Worm (Caenorhabditis elegans) whole organism, midembryonic: Measurements from ENCODE around the gene ZK938.1.
"Not testable (repeated sequence)": the region's sequence is repeated elsewhere in the genome, so short reads cannot be mapped to it uniquely, and the experiment has no call there.

Experiments
- T22C8.4 ChIP-seq: fragments of 200-800 bp; sonication (Bioruptor generic); IDR thresholded peaks from 2 replicates; pipeline ENCODE4 v1.3.6; 2022; ENCODE audit warnings: missing genetic modification characterization, missing compliant biosample characterization
- cog-1 ChIP-seq: sonication (generic microtip); optimal IDR thresholded peaks from 2 replicates; lab custom pipeline; 2016; ENCODE audit warnings: missing genetic modification characterization, missing compliant biosample characterization
- flt-1 ChIP-seq: fragments of 200-800 bp; sonication (Bioruptor generic); IDR thresholded peaks from 2 replicates; pipeline ENCODE4 v1.3.6; 2022; ENCODE audit warnings: missing genetic modification characterization, missing compliant biosample characterization
- klf-2 ChIP-seq: fragments of 200-800 bp; sonication (Bioruptor generic); conservative IDR thresholded peaks from 2 replicates; pipeline ENCODE4 v1.3.6; 2022; ENCODE audit warnings: missing genetic modification reagents, missing genetic modification characterization, missing compliant biosample characterization
- med-1 ChIP-seq: sonication (generic microtip); optimal IDR thresholded peaks from 2 replicates; lab custom pipeline; 2017; ENCODE audit warnings: missing genetic modification characterization, mild to moderate bottlenecking, missing compliant biosample characterization, antibody characterized with exemption, missing genetic modification reagents; ENCODE audit not compliant: insufficient read depth
- ref-1 ChIP-seq: fragments of 200-800 bp; sonication (Bioruptor generic); conservative IDR thresholded peaks from 2 replicates; pipeline ENCODE4 v1.3.6; 2022; ENCODE audit warnings: missing genetic modification reagents, missing genetic modification characterization, missing compliant biosample characterization
- tab-1 ChIP-seq: fragments of 200-800 bp; sonication (Bioruptor generic); IDR thresholded peaks from 2 replicates; pipeline ENCODE4 v1.3.6; 2022; ENCODE audit warnings: missing genetic modification characterization, missing compliant biosample characterization
- ztf-23 ChIP-seq: fragments of 200-800 bp; sonication (Bioruptor generic); IDR thresholded peaks from 2 replicates; pipeline ENCODE4 v1.3.6; 2022; ENCODE audit warnings: missing genetic modification reagents, missing genetic modification characterization, missing compliant biosample characterization
- ztf-29 ChIP-seq: fragments of 200-800 bp; sonication (Bioruptor generic); IDR thresholded peaks from 2 replicates; pipeline ENCODE4 v1.3.6; 2022; ENCODE audit warnings: missing genetic modification reagents, missing genetic modification characterization, missing compliant biosample characterization

ZK938.1 gene

DNA sequence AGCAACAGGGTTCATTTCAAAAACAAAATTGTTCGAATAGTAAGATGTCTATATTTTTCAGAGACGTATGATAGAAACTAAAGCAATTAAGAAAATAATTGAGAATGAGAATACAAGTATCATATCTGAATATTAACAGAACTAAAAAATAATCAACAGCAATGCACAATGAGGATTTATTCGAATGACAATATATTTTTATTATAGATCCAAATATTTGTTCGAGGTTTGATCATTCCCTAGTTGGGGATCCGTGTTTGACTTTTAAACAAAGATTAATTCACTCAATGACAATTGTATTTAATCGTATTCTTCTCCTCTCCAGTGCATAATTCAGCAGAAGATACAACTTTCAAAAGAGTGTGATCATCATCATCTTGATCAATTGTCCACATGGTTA, 32.9 kb downstream of the ZK938.1 start, which contains the start of gene C08H9.18:
C08H9.18 (minus strand) TSS at position 101 of the 400 bp plus-strand sequence.
- TF ChIP-seq tab-1 (no peak), cog-1 (tag; lab: Kevin White, UChicago) (no peak), ztf-29 (GFP tag; lab: Robert Waterston, UW) (no peak), med-1 (GFP tag; lab: Kevin White, UChicago) (no peak), ztf-23 (GFP tag; lab: Robert Waterston, UW) (no peak), ref-1 (no peak), flt-1 (GFP tag; lab: Robert Waterston, UW) (no peak), T22C8.4 (GFP tag; lab: Robert Waterston, UW) (no peak), klf-2 (GFP tag; lab: Robert Waterston, UW) (no peak)

DNA sequence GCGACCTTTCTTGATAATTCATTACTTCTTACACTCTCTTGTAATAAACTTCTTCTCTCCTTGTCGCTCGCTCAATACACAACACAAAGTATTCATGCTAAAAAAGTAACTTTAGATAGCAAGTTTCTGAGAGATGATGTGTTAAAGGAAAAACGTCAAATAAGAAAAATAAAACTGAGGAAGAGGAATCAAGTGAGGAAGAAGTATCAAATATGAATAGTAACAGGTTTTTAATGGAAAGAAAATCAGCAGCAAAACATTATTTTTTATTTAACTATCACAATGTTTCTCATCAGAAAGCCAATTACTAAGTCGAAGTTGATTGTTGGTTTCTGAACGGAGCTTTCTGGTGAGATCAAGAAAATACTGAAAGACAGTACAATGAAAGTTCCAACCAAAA, 37.2 kb downstream of the ZK938.1 start, which contains the start of gene chil-1:
chil-1 (minus strand) TSS at position 101 of the 400 bp plus-strand sequence.
- not testable (repeated sequence) for TF ChIP-seq ztf-29, T22C8.4, klf-2 (GFP tag; lab: Robert Waterston, UW)

DNA sequence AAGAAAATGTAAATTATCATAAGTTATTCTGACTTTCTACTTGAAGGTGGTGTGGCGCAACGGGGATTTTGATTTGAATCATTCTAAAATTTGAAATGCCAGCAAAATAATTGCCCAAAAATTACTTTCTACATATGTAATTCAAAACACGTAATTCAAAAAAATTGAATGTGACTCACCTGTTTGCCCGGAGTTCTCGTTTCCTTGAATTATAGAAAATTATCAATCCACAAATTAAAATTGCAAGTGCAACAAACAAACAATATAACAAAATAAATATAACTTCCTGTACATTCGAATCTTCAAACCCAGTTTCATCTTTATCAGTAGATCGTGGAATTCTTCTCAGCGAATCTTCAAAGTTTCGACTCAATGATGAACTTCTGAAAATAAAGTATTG, 39.0 kb downstream of the ZK938.1 start:
- no peak for TF ChIP-seq klf-2 (GFP tag; lab: Robert Waterston, UW)
- TF ChIP-seq T22C8.4 (GFP tag; lab: Robert Waterston, UW): no peak
- TF ChIP-seq tab-1: no peak
- no peak for TF ChIP-seq ztf-29 (GFP tag; lab: Robert Waterston, UW)
- TF ChIP-seq ztf-23 (GFP tag; lab: Robert Waterston, UW): no peak
- no peak for TF ChIP-seq flt-1 (GFP tag; lab: Robert Waterston, UW)
- TF ChIP-seq med-1 (GFP tag; lab: Kevin White, UChicago): no peak
- TF ChIP-seq cog-1 (tag; lab: Kevin White, UChicago): no peak
- TF ChIP-seq ref-1: no peak

DNA sequence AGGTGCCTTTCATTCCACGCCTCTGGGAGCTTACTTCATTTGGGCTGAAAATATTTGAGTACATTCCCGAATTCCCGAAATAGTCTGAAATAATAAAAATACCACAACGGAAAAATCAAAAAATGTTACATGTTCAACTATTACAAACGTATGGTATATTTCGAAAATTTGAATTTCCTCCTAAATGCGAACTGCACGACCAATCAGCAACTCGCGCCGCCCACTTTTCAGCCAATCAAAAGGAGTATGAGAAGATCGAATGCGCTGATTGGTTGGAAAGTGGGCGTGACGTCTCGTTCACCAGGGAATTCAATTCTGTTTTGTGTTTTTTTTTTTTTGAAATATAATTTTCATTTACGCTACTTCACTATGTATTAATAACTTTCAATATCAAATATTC, 39.5 kb downstream of the ZK938.1 start, which contains the start of gene old-1:
old-1 (minus strand) TSS at position 50 of the 400 bp plus-strand sequence.
- no peak for TF ChIP-seq T22C8.4 (GFP tag; lab: Robert Waterston, UW)
- TF ChIP-seq cog-1 (tag; lab: Kevin White, UChicago): no peak
- TF ChIP-seq flt-1 (GFP tag; lab: Robert Waterston, UW): no peak
- no peak for TF ChIP-seq ref-1
- no peak for TF ChIP-seq tab-1
- TF ChIP-seq med-1 (GFP tag; lab: Kevin White, UChicago): no peak
- TF ChIP-seq ztf-23 (GFP tag; lab: Robert Waterston, UW): no peak
- no peak for TF ChIP-seq ztf-29 (GFP tag; lab: Robert Waterston, UW)

DNA sequence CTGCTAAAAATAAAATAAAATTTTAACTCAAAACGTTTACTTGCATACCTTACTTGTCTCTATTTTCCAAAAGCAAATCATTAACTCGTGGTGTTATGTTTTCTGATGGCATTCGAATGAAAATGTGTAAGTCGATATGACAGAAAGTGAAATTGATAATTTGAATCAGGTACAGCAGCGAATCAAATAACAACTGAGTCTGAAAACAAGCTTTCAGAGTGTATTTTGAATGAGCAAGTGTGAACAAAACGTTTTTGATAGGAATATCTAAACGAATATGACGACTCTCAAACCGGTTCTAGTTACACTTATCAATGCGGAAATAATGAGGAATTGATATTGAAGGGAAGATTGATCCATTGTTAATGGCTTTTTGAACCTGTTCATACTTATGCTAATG, 41.9 kb downstream of the ZK938.1 start, which contains the start of gene chil-7:
chil-7 (minus strand) TSS at position 112 of the 400 bp plus-strand sequence.
- TF ChIP-seq med-1 (GFP tag; lab: Kevin White, UChicago) (no peak), flt-1 (GFP tag; lab: Robert Waterston, UW) (no peak), ztf-23 (GFP tag; lab: Robert Waterston, UW) (no peak), klf-2 (GFP tag; lab: Robert Waterston, UW) (no peak), cog-1 (tag; lab: Kevin White, UChicago) (no peak), tab-1 (no peak)

- TF ChIP-seq ztf-29 (GFP tag; lab: Robert Waterston, UW): no peak
- no peak for TF ChIP-seq tab-1
- TF ChIP-seq T22C8.4 (GFP tag; lab: Robert Waterston, UW): no peak
- no peak for TF ChIP-seq ref-1
- TF ChIP-seq ztf-23 (GFP tag; lab: Robert Waterston, UW): no peak
- TF ChIP-seq cog-1 (tag; lab: Kevin White, UChicago): no peak
- no peak for TF ChIP-seq klf-2 (GFP tag; lab: Robert Waterston, UW)
- no peak for TF ChIP-seq med-1 (GFP tag; lab: Kevin White, UChicago)
- TF ChIP-seq flt-1 (GFP tag; lab: Robert Waterston, UW): no peak
Observed at ce11 chrII:9872961-9873360, 43.8 kb downstream of the ZK938.1 start, which contains the start of gene chil-8. Gene chil-8, minus strand, starts transcription at chrII:9873061.

- TF ChIP-seq cog-1 (tag; lab: Kevin White, UChicago) (no peak), ref-1 (no peak), flt-1 (GFP tag; lab: Robert Waterston, UW) (no peak), ztf-23 (GFP tag; lab: Robert Waterston, UW) (no peak), klf-2 (GFP tag; lab: Robert Waterston, UW) (no peak), T22C8.4 (GFP tag; lab: Robert Waterston, UW) (no peak), tab-1 (no peak), med-1 (GFP tag; lab: Kevin White, UChicago) (no peak), ztf-29 (GFP tag; lab: Robert Waterston, UW) (no peak)
Observed at ce11 chrII:9874508-9875229, 45.5 kb downstream of the ZK938.1 start, which contains the start of the genes chil-2 and ctsa-3.2. Gene chil-2, minus strand, starts transcription at chrII:9874608. Gene ctsa-3.2, plus strand, starts transcription at chrII:9875179.

ce11 chrII:9879815-9880214, 50.6 kb downstream of the ZK938.1 start:
- TF ChIP-seq cog-1 (tag; lab: Kevin White, UChicago) (no peak), ztf-23 (GFP tag; lab: Robert Waterston, UW) (no peak), klf-2 (GFP tag; lab: Robert Waterston, UW) (no peak), T22C8.4 (GFP tag; lab: Robert Waterston, UW) (no peak), tab-1 (no peak), flt-1 (GFP tag; lab: Robert Waterston, UW) (no peak), ztf-29 (GFP tag; lab: Robert Waterston, UW) (no peak), med-1 (GFP tag; lab: Kevin White, UChicago) (no peak), ref-1 (no peak)
